Worm (Caenorhabditis elegans) whole organism, L1 larva: ENCODE results near the gene F25B3.5.

ENCODE experiments used
- C04F5.9 ChIP-seq: sonication (generic microtip); optimal IDR thresholded peaks from 2 replicates; lab custom pipeline; 2016; ENCODE audit warnings: missing genetic modification characterization, missing compliant biosample characterization
- C16A3.4 ChIP-seq: fragments of 150-350 bp; optimal IDR thresholded peaks from 2 replicates; lab custom pipeline; 2014; ENCODE audit warnings: missing biosample characterization, missing genetic modification characterization
- F16B12.6 ChIP-seq: fragments of 150-350 bp; optimal IDR thresholded peaks from 2 replicates; lab custom pipeline; 2014; ENCODE audit warnings: missing biosample characterization, missing genetic modification characterization
- Y116A8C.19 ChIP-seq: sonication (generic microtip); optimal IDR thresholded peaks from 2 replicates; lab custom pipeline; 2016; ENCODE audit warnings: missing compliant biosample characterization, missing genetic modification characterization, borderline replicate concordance
- aha-1 ChIP-seq: fragments of 150-350 bp; optimal IDR thresholded peaks from 2 replicates; lab custom pipeline; 2014; ENCODE audit warnings: missing biosample characterization, missing genetic modification characterization
- alr-1 ChIP-seq: fragments of 200-800 bp; sonication (Bioruptor generic); optimal IDR thresholded peaks from 2 replicates; lab custom pipeline; 2018; ENCODE audit warnings: borderline replicate concordance, mild to moderate bottlenecking, missing genetic modification characterization, missing compliant biosample characterization
- aly-2 ChIP-seq: fragments of 150-350 bp; optimal IDR thresholded peaks from 2 replicates; lab custom pipeline; 2014; ENCODE audit warnings: missing biosample characterization, missing genetic modification characterization
- ama-1 ChIP-seq: fragments of 150-350 bp; optimal IDR thresholded peaks from 2 replicates; lab custom pipeline; 2014
- ceh-63 ChIP-seq: fragments of 200-800 bp; sonication (Bioruptor generic); optimal IDR thresholded peaks from 2 replicates; lab custom pipeline; 2018; ENCODE audit warnings: mild to moderate bottlenecking, missing genetic modification characterization, missing compliant biosample characterization
- ceh-82 ChIP-seq, 3 experiments: fragments of 150-350 bp in 1 of 3; sonication (generic microtip) in 2 of 3; optimal IDR thresholded peaks; 2 replicates each; lab custom pipeline; 2014 to 2017; ENCODE audit warnings: missing biosample characterization in 3 of 3, missing genetic modification characterization in 3 of 3
- ceh-90 ChIP-seq: sonication (generic microtip); optimal IDR thresholded peaks from 2 replicates; lab custom pipeline; 2016; ENCODE audit warnings: missing genetic modification characterization, missing compliant biosample characterization
- dsc-1 ChIP-seq: sonication (generic microtip); optimal IDR thresholded peaks from 2 replicates; lab custom pipeline; 2016; ENCODE audit warnings: mild to moderate bottlenecking, missing genetic modification characterization, missing compliant biosample characterization
- efl-1 ChIP-seq, 4 experiments: fragments of 150-350 bp; optimal IDR thresholded peaks in 3 of 4; peaks in 1 of 4; 1 replicate in 1 of 4; 2 replicates in 3 of 4; lab custom pipeline; 2014; ENCODE audit warnings: missing biosample characterization in 2 of 4, missing genetic modification characterization in 2 of 4, missing genetic modification reagents in 2 of 4
- egl-13 ChIP-seq: sonication (generic microtip); optimal IDR thresholded peaks from 2 replicates; lab custom pipeline; 2016; ENCODE audit warnings: missing genotype, missing genetic modification reagents, missing genetic modification characterization, missing compliant biosample characterization
- egl-27 ChIP-seq, 2 experiments: fragments of 150-350 bp in 1 of 2; sonication (generic microtip); optimal IDR thresholded peaks; 3 replicates each; lab custom pipeline; 2017 to 2018; ENCODE audit warnings: missing biosample characterization in 2 of 2, missing genetic modification characterization in 2 of 2, missing genetic modification reagents in 2 of 2
- fkh-4 ChIP-seq: sonication (generic microtip); optimal IDR thresholded peaks from 2 replicates; lab custom pipeline; 2016; ENCODE audit warnings: missing compliant biosample characterization, missing genetic modification characterization, borderline replicate concordance
- grh-1 ChIP-seq: fragments of 200-800 bp; sonication (Bioruptor generic); IDR thresholded peaks from 2 replicates; pipeline ENCODE4 v1.3.6; 2022; ENCODE audit warnings: missing genetic modification reagents, missing genetic modification characterization, missing compliant biosample characterization
- hlh-17 ChIP-seq: fragments of 200-800 bp; sonication (Bioruptor generic); optimal IDR thresholded peaks from 2 replicates; lab custom pipeline; 2018; ENCODE audit warnings: missing genetic modification characterization, mild to moderate bottlenecking, missing compliant biosample characterization, moderate library complexity, borderline replicate concordance
- hlh-4 ChIP-seq: sonication (generic microtip); optimal IDR thresholded peaks from 2 replicates; lab custom pipeline; 2016; ENCODE audit warnings: mild to moderate bottlenecking, missing genetic modification characterization, missing compliant biosample characterization
- isw-1 ChIP-seq: fragments of 200-800 bp; sonication (Bioruptor generic); IDR thresholded peaks from 2 replicates; pipeline ENCODE4 v1.3.6; 2022; ENCODE audit warnings: missing genetic modification characterization, missing compliant biosample characterization
- jun-1 ChIP-seq: fragments of 150-350 bp; optimal IDR thresholded peaks from 2 replicates; lab custom pipeline; 2014; ENCODE audit warnings: missing biosample characterization, missing genetic modification reagents, missing genetic modification characterization
- lin-13 ChIP-seq: fragments of 150-350 bp; optimal IDR thresholded peaks from 2 replicates; lab custom pipeline; 2014; ENCODE audit warnings: missing biosample characterization, missing genetic modification reagents, missing genetic modification characterization
- lin-14 ChIP-seq: fragments of 200-800 bp; sonication (Bioruptor generic); optimal IDR thresholded peaks from 2 replicates; lab custom pipeline; 2018; ENCODE audit warnings: mild to moderate bottlenecking, missing genetic modification characterization, moderate library complexity, missing compliant biosample characterization
- lin-39 ChIP-seq: fragments of 150-350 bp; optimal IDR thresholded peaks from 2 replicates; lab custom pipeline; 2014; ENCODE audit warnings: missing biosample characterization, missing genetic modification reagents, missing genetic modification characterization
- lir-3 ChIP-seq: sonication (generic microtip); optimal IDR thresholded peaks from 2 replicates; lab custom pipeline; 2016; ENCODE audit warnings: mild to moderate bottlenecking, missing genetic modification characterization, moderate library complexity, missing compliant biosample characterization; ENCODE audit not compliant: poor library complexity
- lsy-2 ChIP-seq, 2 experiments: fragments of 150-350 bp; optimal IDR thresholded peaks; 2 replicates each; lab custom pipeline; 2014; ENCODE audit warnings: missing biosample characterization in 2 of 2, missing genetic modification characterization in 2 of 2
- mdl-1 ChIP-seq, 2 experiments: fragments of 150-350 bp; optimal IDR thresholded peaks; 2 replicates each; lab custom pipeline; 2014 to 2017; ENCODE audit warnings: missing biosample characterization in 2 of 2, missing genetic modification characterization in 2 of 2, inconsistent platforms in 1 of 2
- mef-2 ChIP-seq: fragments of 150-350 bp; optimal IDR thresholded peaks from 2 replicates; lab custom pipeline; 2014; ENCODE audit warnings: missing biosample characterization, missing genetic modification characterization
- mep-1 ChIP-seq: fragments of 150-350 bp; optimal IDR thresholded peaks from 2 replicates; lab custom pipeline; 2014; ENCODE audit warnings: missing biosample characterization, missing genetic modification characterization
- nhr-11 ChIP-seq: fragments of 150-350 bp; optimal IDR thresholded peaks from 2 replicates; lab custom pipeline; 2014; ENCODE audit warnings: missing biosample characterization, missing genetic modification characterization
- nhr-19 ChIP-seq: fragments of 200-800 bp; sonication (Bioruptor generic); conservative IDR thresholded peaks from 2 replicates; pipeline ENCODE4 v1.3.6; 2022; ENCODE audit warnings: missing genetic modification characterization, missing compliant biosample characterization
- nhr-237 ChIP-seq: fragments of 150-350 bp; optimal IDR thresholded peaks from 2 replicates; lab custom pipeline; 2014; ENCODE audit warnings: missing biosample characterization, missing genetic modification characterization
- nhr-28 ChIP-seq: fragments of 150-350 bp; optimal IDR thresholded peaks from 2 replicates; lab custom pipeline; 2014; ENCODE audit warnings: missing biosample characterization, missing genetic modification characterization
- nhr-47 ChIP-seq: sonication (generic microtip); optimal IDR thresholded peaks from 2 replicates; lab custom pipeline; 2016; ENCODE audit warnings: mild to moderate bottlenecking, missing genetic modification characterization, moderate library complexity, missing compliant biosample characterization
- nhr-71 ChIP-seq: sonication (generic microtip); optimal IDR thresholded peaks from 2 replicates; lab custom pipeline; 2016; ENCODE audit warnings: mild to moderate bottlenecking, missing genetic modification characterization, moderate library complexity, missing compliant biosample characterization
- nhr-76 ChIP-seq: sonication (generic microtip); optimal IDR thresholded peaks from 2 replicates; lab custom pipeline; 2017; ENCODE audit warnings: missing biosample characterization, missing genetic modification characterization
- nhr-77 ChIP-seq: fragments of 150-350 bp; optimal IDR thresholded peaks from 2 replicates; lab custom pipeline; 2014; ENCODE audit warnings: missing biosample characterization, missing genetic modification characterization
- nhr-85 ChIP-seq: sonication (generic microtip); peaks from one replicate; lab custom pipeline; 2016; ENCODE audit warnings: missing genetic modification characterization, inconsistent platforms, missing compliant biosample characterization
- nhr-90 ChIP-seq: sonication (generic microtip); optimal IDR thresholded peaks from 2 replicates; lab custom pipeline; 2016; ENCODE audit warnings: mild to moderate bottlenecking, missing genetic modification characterization, missing compliant biosample characterization; ENCODE audit not compliant: poor library complexity
- pag-3 ChIP-seq: sonication (generic microtip); optimal IDR thresholded peaks from 2 replicates; lab custom pipeline; 2017; ENCODE audit warnings: missing genetic modification characterization, mild to moderate bottlenecking, missing compliant biosample characterization, antibody characterized with exemption, borderline replicate concordance; ENCODE audit not compliant: insufficient read depth
- pqm-1 ChIP-seq: sonication (generic microtip); optimal IDR thresholded peaks from 3 replicates; lab custom pipeline; 2017; ENCODE audit warnings: missing biosample characterization, missing genetic modification characterization
- rnt-1 ChIP-seq: sonication (generic microtip); optimal IDR thresholded peaks from 2 replicates; lab custom pipeline; 2016; ENCODE audit warnings: mild to moderate bottlenecking, missing genetic modification characterization, moderate library complexity, missing compliant biosample characterization
- snu-23 ChIP-seq: sonication (generic microtip); optimal IDR thresholded peaks from 2 replicates; lab custom pipeline; 2016; ENCODE audit warnings: missing genetic modification characterization, missing compliant biosample characterization
- tlp-1 ChIP-seq: fragments of 150-350 bp; optimal IDR thresholded peaks from 2 replicates; lab custom pipeline; 2014; ENCODE audit warnings: missing biosample characterization, missing genetic modification characterization
- unc-130 ChIP-seq: fragments of 150-350 bp; optimal IDR thresholded peaks from 2 replicates; lab custom pipeline; 2017; ENCODE audit warnings: missing biosample characterization, missing genetic modification characterization, inconsistent platforms
- unc-30 ChIP-seq: sonication (generic microtip); optimal IDR thresholded peaks from 2 replicates; lab custom pipeline; 2017; ENCODE audit warnings: missing biosample characterization, missing genetic modification characterization
- unc-86 ChIP-seq: sonication (generic microtip); optimal IDR thresholded peaks from 2 replicates; lab custom pipeline; 2016; ENCODE audit warnings: missing genetic modification characterization, missing compliant biosample characterization
- unc-98 ChIP-seq: fragments of 200-800 bp; sonication (Bioruptor generic); IDR thresholded peaks from 2 replicates; pipeline ENCODE4 v1.3.6; 2022; ENCODE audit warnings: missing genetic modification characterization, missing compliant biosample characterization
- vab-15 ChIP-seq: sonication (generic microtip); optimal IDR thresholded peaks from 2 replicates; lab custom pipeline; 2017; ENCODE audit warnings: missing genotype, mild to moderate bottlenecking, missing genetic modification characterization, missing compliant biosample characterization
- xbp-1 ChIP-seq: sonication (generic microtip); optimal IDR thresholded peaks from 2 replicates; lab custom pipeline; 2016; ENCODE audit warnings: missing genetic modification characterization, missing compliant biosample characterization
- zag-1 ChIP-seq: fragments of 150-350 bp; optimal IDR thresholded peaks from 2 replicates; lab custom pipeline; 2014; ENCODE audit warnings: missing biosample characterization, missing genetic modification characterization
- ztf-11 ChIP-seq, 2 experiments: sonication (generic microtip); optimal IDR thresholded peaks; 2 replicates each; lab custom pipeline; 2016 to 2017; ENCODE audit warnings: missing genetic modification characterization in 2 of 2, missing biosample characterization in 1 of 2, missing compliant biosample characterization in 1 of 2
- ztf-4 ChIP-seq: fragments of 150-350 bp; optimal IDR thresholded peaks from 2 replicates; lab custom pipeline; 2014; ENCODE audit warnings: missing biosample characterization, missing genetic modification characterization

The F25B3.5 gene

ce11 chrV:9544176-9544632 lies 25.9 kb downstream of the F25B3.5 start, which contains the start of gene mdf-1 (continued):
- TF ChIP-seq nhr-11: no peak
- no peak for TF ChIP-seq fkh-4 (tag; lab: Kevin White, UChicago)
- TF ChIP-seq jun-1 (tag; lab: Kevin White, UChicago): no peak
- TF ChIP-seq pag-3 (tag; lab: Kevin White, UChicago): no peak
- no peak for TF ChIP-seq unc-98 (GFP tag; lab: Robert Waterston, UW)
- TF ChIP-seq nhr-85 (tag; lab: Kevin White, UChicago): peak; percentile 48
- TF ChIP-seq xbp-1 (tag; lab: Kevin White, UChicago): peak; percentile 60
- TF ChIP-seq ztf-4 (tag; lab: Kevin White, UChicago): peak; percentile 24
- TF ChIP-seq nhr-77 (tag; lab: Kevin White, UChicago): no peak
- TF ChIP-seq Y116A8C.19 (tag; lab: Kevin White, UChicago): no peak
- no peak for TF ChIP-seq lin-39 (tag; lab: Kevin White, UChicago)
- peak; percentile 77 for TF ChIP-seq lin-14
- TF ChIP-seq nhr-71: peak; percentile 80
- TF ChIP-seq hlh-4 (tag; lab: Kevin White, UChicago): no peak
- no peak for TF ChIP-seq egl-27 (tag; optimal IDR thresholded peaks at IDR 0.05; lab: Kevin White, UChicago)
- peak; percentile 68 for TF ChIP-seq nhr-90
- no peak for TF ChIP-seq nhr-76 (tag; lab: Kevin White, UChicago)
- no peak for TF ChIP-seq hlh-17 (GFP tag; lab: Kevin White, UChicago)
- TF ChIP-seq rnt-1 (tag; lab: Kevin White, UChicago): peak; percentile 61
- TF ChIP-seq unc-30: no peak
- no peak for TF ChIP-seq mef-2 (tag; lab: Kevin White, UChicago)
- TF ChIP-seq nhr-28 (tag; lab: Kevin White, UChicago): no peak
- TF ChIP-seq aha-1 (tag; lab: Kevin White, UChicago): no peak
- TF ChIP-seq efl-1 (optimal IDR thresholded peaks at IDR 0.05; lab: Kevin White, UChicago): peak; percentile 75 to 92
- peak; percentile 91 to 99 for TF ChIP-seq efl-1 (GFP tag; optimal IDR thresholded peaks at IDR 0.05 in 1 of 2; lab: Kevin White, UChicago)
- TF ChIP-seq nhr-19 (GFP tag; lab: Robert Waterston, UW): peak; percentile 49
- peak; percentile 62 for TF ChIP-seq lin-13 (GFP tag; lab: Kevin White, UChicago)
- TF ChIP-seq nhr-237: no peak
- no peak for TF ChIP-seq vab-15 (tag; lab: Kevin White, UChicago)
- TF ChIP-seq egl-13: peak; percentile 50
- peak; percentile 49 for TF ChIP-seq dsc-1 (tag; lab: Kevin White, UChicago)
- peak; percentile 26 for TF ChIP-seq mep-1
- TF ChIP-seq pqm-1: no peak
- TF ChIP-seq aly-2 (tag; lab: Kevin White, UChicago): no peak
- peak; percentile 29 for TF ChIP-seq ama-1 (lab: Kevin White, UChicago)
- TF ChIP-seq unc-86 (tag; lab: Kevin White, UChicago): peak; percentile 32
- TF ChIP-seq snu-23 (GFP tag; lab: Kevin White, UChicago): peak; percentile 79
- TF ChIP-seq C04F5.9: no peak
- no peak for TF ChIP-seq alr-1 (tag; lab: Kevin White, UChicago)
- peak; percentile 57 for TF ChIP-seq lir-3 (tag; lab: Kevin White, UChicago)
- peak; percentile 59 to 81 for TF ChIP-seq lsy-2 (tag; optimal IDR thresholded peaks at IDR 0.05; lab: Kevin White, UChicago)
- no peak for TF ChIP-seq ceh-63 (GFP tag; lab: Kevin White, UChicago)
- peak; percentile 10 for TF ChIP-seq F16B12.6 (tag; lab: Kevin White, UChicago)
- peak; percentile 58 for TF ChIP-seq unc-130
- TF ChIP-seq nhr-47: peak; percentile 75
- no peak for TF ChIP-seq tlp-1 (tag; lab: Kevin White, UChicago)
- TF ChIP-seq isw-1 (GFP tag; lab: Robert Waterston, UW): no peak
- TF ChIP-seq mdl-1 (tag; optimal IDR thresholded peaks at IDR 0.05; lab: Kevin White, UChicago): peak in 1 of 2 experiments; percentile 45
- peak; percentile 85 for TF ChIP-seq C16A3.4 (tag; lab: Kevin White, UChicago)
- TF ChIP-seq grh-1: no peak
- no peak for TF ChIP-seq zag-1 (tag; lab: Kevin White, UChicago)
- TF ChIP-seq ztf-11 (tag; optimal IDR thresholded peaks at IDR 0.05; lab: Kevin White, UChicago): no peak
- TF ChIP-seq ceh-82 (tag; optimal IDR thresholded peaks at IDR 0.05; lab: Kevin White, UChicago): peak; percentile 14 to 68 (median 43)
- no peak for TF ChIP-seq ceh-90
